Worm (Caenorhabditis elegans): ENCODE results near the gene C25F9.13.

C25F9.13 gene

DNA sequence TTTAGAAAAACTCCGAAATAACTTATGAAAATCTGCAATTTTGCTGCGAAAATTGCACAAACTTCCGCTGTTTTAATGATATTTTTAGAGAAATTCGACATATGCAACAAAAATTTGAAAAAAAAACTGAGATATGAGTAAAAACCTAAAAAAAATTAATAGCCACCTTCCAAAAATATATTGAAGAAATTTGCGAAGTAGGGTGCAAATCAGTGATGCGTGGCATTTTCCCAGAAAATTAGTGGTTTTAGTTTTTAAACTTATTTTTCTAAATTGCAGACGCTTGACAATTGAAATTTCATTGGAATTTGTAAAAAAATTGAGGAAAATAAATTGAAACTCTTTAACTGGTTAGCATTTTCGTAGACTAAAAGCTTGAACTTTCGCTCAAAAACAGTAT, at the start of gene C25F9.13:
TSS of gene C25F9.13 (minus strand) at position 101 of the 400 bp plus-strand sequence.
- TF ChIP-seq ref-1 (GFP tag; conservative IDR thresholded peaks at IDR 0.05) = no peak
- no peak for TF ChIP-seq cog-1 (tag; optimal IDR thresholded peaks at IDR 0.05)
- no peak for TF ChIP-seq tab-1 (GFP tag; IDR thresholded peaks at IDR 0.05)
- no peak for TF ChIP-seq med-1 (GFP tag; optimal IDR thresholded peaks at IDR 0.05; ENCODE audit: insufficient read depth)
- TF ChIP-seq ztf-29 (GFP tag; IDR thresholded peaks at IDR 0.05) = no peak
- TF ChIP-seq klf-2 (GFP tag; conservative IDR thresholded peaks at IDR 0.05) = no peak
- TF ChIP-seq ztf-23 (GFP tag; IDR thresholded peaks at IDR 0.05) = no peak
- TF ChIP-seq T22C8.4 (GFP tag; IDR thresholded peaks at IDR 0.05) = no peak
- TF ChIP-seq flt-1 (GFP tag; IDR thresholded peaks at IDR 0.05) = no peak

DNA sequence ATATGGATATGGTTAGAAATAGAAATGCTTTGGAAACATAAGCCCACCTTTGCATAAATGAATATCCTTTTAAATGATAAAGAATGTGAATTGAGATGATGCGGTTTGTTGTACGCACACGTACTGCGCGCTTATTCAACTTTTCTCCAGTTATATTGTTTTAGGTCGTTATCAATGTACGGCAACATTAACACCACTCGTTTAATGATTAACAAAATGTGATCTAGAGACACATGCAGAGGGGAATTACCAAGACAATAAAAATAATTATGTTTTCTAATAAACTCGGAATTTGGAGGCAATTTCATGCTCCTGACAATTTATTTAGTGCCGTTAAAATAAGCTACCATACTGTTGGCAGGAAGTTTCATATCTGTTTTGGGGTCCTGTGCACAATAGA, 46.7 kb upstream of the C25F9.13 start, which contains the start of gene M04C3.1:
TSS of gene M04C3.1 (minus strand) at position 164 of the 400 bp plus-strand sequence.
- TF ChIP-seq tab-1 (GFP tag; IDR thresholded peaks at IDR 0.05) (no peak), ztf-23 (GFP tag; IDR thresholded peaks at IDR 0.05) (no peak), ref-1 (GFP tag; conservative IDR thresholded peaks at IDR 0.05) (no peak), ztf-29 (GFP tag; IDR thresholded peaks at IDR 0.05) (no peak), klf-2 (GFP tag; conservative IDR thresholded peaks at IDR 0.05) (no peak), med-1 (GFP tag; optimal IDR thresholded peaks at IDR 0.05; ENCODE audit: insufficient read depth) (no peak), cog-1 (tag; optimal IDR thresholded peaks at IDR 0.05) (no peak), T22C8.4 (GFP tag; IDR thresholded peaks at IDR 0.05) (no peak), flt-1 (GFP tag; IDR thresholded peaks at IDR 0.05) (no peak)

DNA sequence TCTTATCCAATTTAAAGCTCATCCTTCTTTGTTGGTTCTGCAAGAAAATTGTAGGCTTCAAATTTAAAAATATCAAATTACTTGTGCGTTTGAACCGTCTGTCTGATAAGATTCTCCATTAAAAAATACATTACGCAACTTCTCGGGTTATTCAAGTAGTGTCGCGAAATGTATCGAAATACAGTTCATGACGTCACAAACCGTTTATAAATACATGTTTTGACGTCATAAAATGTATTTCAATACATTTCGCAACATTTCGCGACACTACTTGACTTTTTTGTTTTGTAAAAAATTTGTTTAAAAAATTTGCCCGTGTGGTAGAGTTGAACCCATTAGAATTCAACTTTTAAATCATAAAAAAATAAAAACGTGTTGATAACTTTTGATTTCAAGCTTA, 44.8 kb upstream of the C25F9.13 start:
- TF ChIP-seq cog-1 (tag; optimal IDR thresholded peaks at IDR 0.05) (no peak), ref-1 (GFP tag; conservative IDR thresholded peaks at IDR 0.05) (no peak), ztf-29 (GFP tag; IDR thresholded peaks at IDR 0.05) (no peak), med-1 (GFP tag; optimal IDR thresholded peaks at IDR 0.05; ENCODE audit: insufficient read depth) (no peak), klf-2 (GFP tag; conservative IDR thresholded peaks at IDR 0.05) (no peak), ztf-23 (GFP tag; IDR thresholded peaks at IDR 0.05) (no peak), flt-1 (GFP tag; IDR thresholded peaks at IDR 0.05) (no peak), T22C8.4 (GFP tag; IDR thresholded peaks at IDR 0.05) (no peak), tab-1 (GFP tag; IDR thresholded peaks at IDR 0.05) (no peak)

DNA sequence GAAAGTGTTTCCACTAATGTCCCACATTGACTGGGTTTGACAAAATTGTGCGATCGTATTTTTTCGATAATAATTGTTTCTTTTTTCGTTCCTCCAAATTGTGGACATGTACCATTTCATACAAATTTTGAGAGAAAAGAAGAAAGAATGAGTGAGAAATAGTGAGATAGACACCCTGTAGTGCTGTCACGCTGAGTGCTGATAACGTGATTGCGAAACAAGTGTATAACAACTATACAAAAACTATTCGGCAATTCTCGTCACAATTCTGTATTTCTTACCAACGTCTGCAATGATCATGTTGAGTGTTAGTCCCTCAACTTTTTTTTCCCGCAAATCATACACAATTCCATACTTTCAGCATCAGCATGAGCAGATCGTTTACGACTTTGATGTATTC, 37.5 kb upstream of the C25F9.13 start, which contains the start of gene C25F9.14:
TSS of gene C25F9.14 (plus strand) at position 178 of the 400 bp plus-strand sequence.
- TF ChIP-seq cog-1 (tag; optimal IDR thresholded peaks at IDR 0.05) = no peak
- TF ChIP-seq ztf-23 (GFP tag; IDR thresholded peaks at IDR 0.05) = no peak
- TF ChIP-seq med-1 (GFP tag; optimal IDR thresholded peaks at IDR 0.05; ENCODE audit: insufficient read depth) = no peak
- TF ChIP-seq ref-1 (GFP tag; conservative IDR thresholded peaks at IDR 0.05) = no peak

DNA sequence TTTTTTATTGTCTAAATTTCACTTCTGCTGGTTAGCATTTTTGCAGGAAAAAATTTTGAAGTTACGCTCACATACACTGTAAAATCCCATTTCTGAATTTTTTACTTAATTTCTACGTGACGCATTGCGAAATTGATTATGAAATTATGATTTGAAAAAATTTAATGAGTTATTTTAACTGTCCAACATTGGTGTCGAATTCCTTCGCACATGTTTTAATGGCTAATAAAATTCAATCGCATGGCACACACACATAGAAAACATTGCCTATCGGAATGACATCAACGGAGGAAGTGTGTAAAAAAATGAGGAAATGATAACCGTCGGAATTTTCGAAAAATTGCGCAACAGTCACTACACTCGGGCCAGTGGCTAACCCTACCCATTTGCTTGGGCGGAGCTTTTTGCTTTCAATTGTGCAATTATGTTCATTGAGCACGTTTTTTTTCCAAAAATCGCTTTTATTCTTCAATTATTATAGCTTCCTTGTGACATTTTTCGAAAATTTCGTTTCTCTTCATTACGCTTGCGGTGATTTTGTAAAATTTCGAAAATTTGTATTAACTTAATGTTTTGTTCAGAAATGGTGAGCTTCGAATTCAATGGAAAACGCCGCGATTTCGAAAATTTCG, 35.1 kb upstream of the C25F9.13 start, which contains the start of gene C25F9.16:
TSS of gene C25F9.16 (plus strand) at position 582 of the 632 bp plus-strand sequence.
- TF ChIP-seq T22C8.4 (GFP tag; IDR thresholded peaks at IDR 0.05) = no peak
- no peak for TF ChIP-seq tab-1 (GFP tag; IDR thresholded peaks at IDR 0.05)
- TF ChIP-seq ref-1 (GFP tag; conservative IDR thresholded peaks at IDR 0.05) = no peak
- no peak for TF ChIP-seq klf-2 (GFP tag; conservative IDR thresholded peaks at IDR 0.05)
- no peak for TF ChIP-seq flt-1 (GFP tag; IDR thresholded peaks at IDR 0.05)
- no peak for TF ChIP-seq ztf-23 (GFP tag; IDR thresholded peaks at IDR 0.05)
- TF ChIP-seq cog-1 (tag; optimal IDR thresholded peaks at IDR 0.05) = no peak
- TF ChIP-seq med-1 (GFP tag; optimal IDR thresholded peaks at IDR 0.05; ENCODE audit: insufficient read depth) = no peak
- no peak for TF ChIP-seq ztf-29 (GFP tag; IDR thresholded peaks at IDR 0.05)

DNA sequence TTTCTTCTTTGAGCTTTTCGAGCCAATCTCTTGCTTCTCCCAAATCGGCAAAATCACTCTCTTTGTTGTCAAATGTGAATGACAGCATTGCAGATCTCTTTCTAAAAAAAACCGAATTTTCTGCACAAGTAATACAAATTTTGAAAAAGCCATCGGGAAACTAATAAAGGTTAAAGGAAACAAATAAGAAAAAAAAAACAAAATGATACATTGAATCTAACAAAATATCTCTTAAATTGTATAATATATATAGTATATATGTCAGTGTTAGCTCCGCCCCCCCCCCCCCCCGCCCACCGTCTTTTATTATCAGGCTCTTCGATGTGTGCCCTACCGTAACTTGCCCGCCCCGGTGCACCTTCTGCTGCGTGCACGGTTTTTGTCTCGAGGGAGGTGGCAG, 34.2 kb upstream of the C25F9.13 start, which contains the start of gene C25F9.11:
TSS of gene C25F9.11 (minus strand) at position 101 of the 400 bp plus-strand sequence.
- TF ChIP-seq ztf-29 (GFP tag; IDR thresholded peaks at IDR 0.05) (no peak), med-1 (GFP tag; optimal IDR thresholded peaks at IDR 0.05; ENCODE audit: insufficient read depth) (no peak), ref-1 (GFP tag; conservative IDR thresholded peaks at IDR 0.05) (no peak), klf-2 (GFP tag; conservative IDR thresholded peaks at IDR 0.05) (no peak), tab-1 (GFP tag; IDR thresholded peaks at IDR 0.05) (no peak), ztf-23 (GFP tag; IDR thresholded peaks at IDR 0.05) (no peak), cog-1 (tag; optimal IDR thresholded peaks at IDR 0.05) (no peak), T22C8.4 (GFP tag; IDR thresholded peaks at IDR 0.05) (no peak), flt-1 (GFP tag; IDR thresholded peaks at IDR 0.05) (no peak)

DNA sequence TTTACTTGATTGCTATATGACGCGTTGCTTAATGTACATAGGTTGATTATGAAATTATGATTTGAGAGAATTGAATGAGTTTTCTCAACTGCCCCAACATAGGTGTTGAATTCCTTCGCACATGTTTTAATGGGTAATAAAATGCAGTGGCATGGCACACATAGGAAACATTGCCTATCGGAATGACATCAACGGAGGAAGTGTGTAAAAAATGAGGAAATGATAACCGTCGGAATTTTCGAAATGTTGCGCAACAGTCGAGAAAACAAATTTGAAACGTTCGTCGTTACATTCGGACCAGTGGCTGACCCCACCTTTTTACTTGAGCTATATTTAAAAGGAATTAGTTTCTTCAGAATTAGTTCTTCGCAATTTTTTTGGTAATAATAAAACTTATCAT, 33.2 kb upstream of the C25F9.13 start:
- TF ChIP-seq med-1 (GFP tag; optimal IDR thresholded peaks at IDR 0.05; ENCODE audit: insufficient read depth) (no peak), ref-1 (GFP tag; conservative IDR thresholded peaks at IDR 0.05) (no peak), ztf-23 (GFP tag; IDR thresholded peaks at IDR 0.05) (no peak), T22C8.4 (GFP tag; IDR thresholded peaks at IDR 0.05) (no peak)

DNA sequence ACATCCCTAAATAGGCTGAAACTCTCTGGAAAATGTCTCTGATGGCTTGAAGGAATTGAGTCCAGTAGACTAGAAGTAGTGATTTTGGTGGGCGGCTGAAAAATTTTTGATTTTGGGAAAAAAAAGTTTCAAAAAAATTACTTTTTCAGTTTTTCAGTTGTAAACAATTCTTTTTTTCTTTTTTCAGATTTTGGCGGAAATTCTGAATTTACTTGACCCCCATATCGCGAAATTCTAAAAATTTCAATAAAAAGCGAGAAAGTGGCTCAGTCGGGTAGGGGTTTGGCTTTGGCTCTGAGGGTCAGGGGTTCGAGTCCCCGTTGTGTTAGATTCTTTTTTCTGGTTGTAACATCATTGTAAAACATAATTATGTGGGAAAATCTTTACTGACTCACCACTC, 32.3 kb upstream of the C25F9.13 start, which contains the start of gene srw-85:
TSS of gene srw-85 (minus strand) at position 101 of the 400 bp plus-strand sequence.
- no peak for TF ChIP-seq flt-1 (GFP tag; IDR thresholded peaks at IDR 0.05)
- TF ChIP-seq ztf-23 (GFP tag; IDR thresholded peaks at IDR 0.05) = no peak
- TF ChIP-seq ztf-29 (GFP tag; IDR thresholded peaks at IDR 0.05) = no peak
- no peak for TF ChIP-seq klf-2 (GFP tag; conservative IDR thresholded peaks at IDR 0.05)
- no peak for TF ChIP-seq tab-1 (GFP tag; IDR thresholded peaks at IDR 0.05)
- no peak for TF ChIP-seq ref-1 (GFP tag; conservative IDR thresholded peaks at IDR 0.05)
- TF ChIP-seq T22C8.4 (GFP tag; IDR thresholded peaks at IDR 0.05) = no peak
- TF ChIP-seq med-1 (GFP tag; optimal IDR thresholded peaks at IDR 0.05; ENCODE audit: insufficient read depth) = no peak
- no peak for TF ChIP-seq cog-1 (tag; optimal IDR thresholded peaks at IDR 0.05)

DNA sequence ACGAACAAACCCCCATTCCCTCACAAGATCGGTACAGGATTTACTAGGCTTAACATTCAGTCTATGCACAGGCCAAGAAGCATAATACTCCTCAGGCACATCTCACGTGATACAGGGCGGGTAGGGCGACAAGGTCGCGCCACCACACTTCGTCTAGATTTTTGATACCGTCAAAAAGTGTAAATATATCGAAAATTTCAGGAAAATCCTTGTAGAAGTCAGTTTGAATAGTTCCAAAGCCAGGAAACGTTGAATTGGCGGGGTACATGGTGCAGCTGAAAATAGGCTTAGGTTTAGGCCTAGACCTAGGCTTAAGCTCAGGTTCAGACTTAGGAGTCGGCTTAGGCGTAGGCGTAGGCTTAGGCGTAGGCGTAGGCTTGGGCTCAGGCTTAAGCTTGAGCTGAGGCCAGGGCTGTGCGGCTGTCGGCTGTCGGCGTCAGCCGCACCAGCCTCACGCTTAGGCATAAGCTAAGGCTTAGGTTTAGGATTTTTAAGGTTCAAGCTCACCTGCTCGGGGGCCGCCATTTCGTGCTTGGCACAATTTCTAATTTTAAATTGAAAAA, 31.6 kb upstream of the C25F9.13 start:
- TF ChIP-seq ztf-29 (GFP tag; IDR thresholded peaks at IDR 0.05) (peak; percentile 53; the same call in 1 of the 2 replicates), flt-1 (GFP tag; IDR thresholded peaks at IDR 0.05) (no peak; the same call in 1 of the 2 replicates), ref-1 (GFP tag; conservative IDR thresholded peaks at IDR 0.05) (no peak), ztf-23 (GFP tag; IDR thresholded peaks at IDR 0.05) (no peak), klf-2 (GFP tag; conservative IDR thresholded peaks at IDR 0.05) (no peak), tab-1 (GFP tag; IDR thresholded peaks at IDR 0.05) (peak; percentile 70; the same call in 1 of the 2 replicates), T22C8.4 (GFP tag; IDR thresholded peaks at IDR 0.05) (no peak), cog-1 (tag; optimal IDR thresholded peaks at IDR 0.05) (no peak), med-1 (GFP tag; optimal IDR thresholded peaks at IDR 0.05; ENCODE audit: insufficient read depth) (no peak)
